Fruit fly (Drosophila melanogaster): Measurements from ENCODE around the gene IFT46.

Gene IFT46

dm6 chr2L:18566235-18567158 lies 49.4 kb downstream of the IFT46 start (continued):
- TF ChIP-seq Ptx1 (GFP tag; IDR thresholded peaks at IDR 0.05) (no peak), CG6813 (GFP tag; optimal IDR thresholded peaks at IDR 0.05) (no peak), CG3838 (GFP tag; optimal IDR thresholded peaks at IDR 0.05) (no peak), HmgD (GFP tag; optimal IDR thresholded peaks at IDR 0.05) (no peak), ap (GFP tag; IDR thresholded peaks at IDR 0.05) (no peak), Abd-B (GFP tag; optimal IDR thresholded peaks at IDR 0.05) (no peak), zf30C (GFP tag; optimal IDR thresholded peaks at IDR 0.05) (peak; percentile 46), CG5180 (GFP tag; optimal IDR thresholded peaks at IDR 0.05) (no peak), bab2 (GFP tag; optimal IDR thresholded peaks at IDR 0.05) (peak; percentile 37), Nf-YA (GFP tag; IDR thresholded peaks at IDR 0.05) (no peak), pros (GFP tag; optimal IDR thresholded peaks at IDR 0.05) (no peak), ase (GFP tag; IDR thresholded peaks at IDR 0.05) (no peak), CG17612 (GFP tag; IDR thresholded peaks at IDR 0.05) (no peak), CG14710 (tag; optimal IDR thresholded peaks at IDR 0.05) (peak; percentile 37), lmd (GFP tag; IDR thresholded peaks at IDR 0.05) (peak; percentile 30; the same call in 1 of the 2 replicates), hth (optimal IDR thresholded peaks at IDR 0.05) (no peak), CHES-1-like (GFP tag; optimal IDR thresholded peaks at IDR 0.05) (no peak), vnd (GFP tag; IDR thresholded peaks at IDR 0.05; ENCODE audit: partially characterized antibody) (0 out of 3 replicates have a peak, but pooled peaks have one; percentile 24), CG5953 (GFP tag; IDR thresholded peaks at IDR 0.05) (no peak), Rx (GFP tag; IDR thresholded peaks at IDR 0.05) (no peak), prd (optimal IDR thresholded peaks at IDR 0.05) (no peak), prd (GFP tag; IDR thresholded peaks at IDR 0.05) (no peak; the same call in 2 of the 3 replicates)

- no peak for TF ChIP-seq CrebB (tag; optimal IDR thresholded peaks at IDR 0.05)
- TF ChIP-seq Lpt (GFP tag; optimal IDR thresholded peaks at IDR 0.05): no peak
- peak; percentile 6 for TF ChIP-seq CG1603 (tag; optimal IDR thresholded peaks at IDR 0.05)
- 0 out of 3 replicates have a peak, but pooled peaks have one; percentile 23 for TF ChIP-seq CG2199 (GFP tag; IDR thresholded peaks at IDR 0.05)
- TF ChIP-seq Ets65A (GFP tag): no peak
- 0 out of 3 replicates have a peak, but pooled peaks have one; percentile 7 for TF ChIP-seq CG2889 (GFP tag; IDR thresholded peaks at IDR 0.05)
- TF ChIP-seq Rfx (GFP tag; IDR thresholded peaks at IDR 0.05): peak; percentile 47
- no peak for TF ChIP-seq ken (GFP tag; IDR thresholded peaks at IDR 0.05)
- TF ChIP-seq en (GFP tag; optimal IDR thresholded peaks at IDR 0.05): peak; percentile 12
- 0 out of 2 replicates have a peak, but pooled peaks have one; percentile 40 for TF ChIP-seq rib (GFP tag; IDR thresholded peaks at IDR 0.05)
- peak; percentile 13; the same call in 1 of the 2 replicates for TF ChIP-seq sim (GFP tag; IDR thresholded peaks at IDR 0.05)
- TF ChIP-seq Dek (tag; optimal IDR thresholded peaks at IDR 0.05): no peak
- no peak for TF ChIP-seq gsb-n (tag; optimal IDR thresholded peaks at IDR 0.05)
- peak; percentile 74 for TF ChIP-seq Med (GFP tag)
- TF ChIP-seq CG17385 (GFP tag; optimal IDR thresholded peaks at IDR 0.05): peak; percentile 8
- TF ChIP-seq CG16813 (GFP tag; IDR thresholded peaks at IDR 0.05; ENCODE audit: partially characterized antibody): no peak
- no peak for TF ChIP-seq slou (GFP tag; optimal IDR thresholded peaks at IDR 0.05)
- TF ChIP-seq Hmr (GFP tag; optimal IDR thresholded peaks at IDR 0.05): peak; percentile 18
- 0 out of 2 replicates have a peak, but pooled peaks have one; percentile 24 for TF ChIP-seq CG9932 (GFP tag; IDR thresholded peaks at IDR 0.05)
- no peak for TF ChIP-seq B-H1 (GFP tag; IDR thresholded peaks at IDR 0.05)
- no peak for TF ChIP-seq corto (GFP tag; optimal IDR thresholded peaks at IDR 0.05)
- 0 out of 3 replicates have a peak, but pooled peaks have one; percentile 21 for TF ChIP-seq CG11695 (GFP tag; IDR thresholded peaks at IDR 0.05)
- TF ChIP-seq sens (GFP tag): peak; percentile 77
- TF ChIP-seq HLH54F (GFP tag; optimal IDR thresholded peaks at IDR 0.05): no peak
- TF ChIP-seq crp (GFP tag; optimal IDR thresholded peaks at IDR 0.05): no peak
- peak; percentile 33 for TF ChIP-seq grau (tag; optimal IDR thresholded peaks at IDR 0.05)
- TF ChIP-seq bbx (GFP tag; IDR thresholded peaks at IDR 0.05; ENCODE audit: partially characterized antibody): no peak
- no peak for TF ChIP-seq CG17612 (GFP tag; IDR thresholded peaks at IDR 0.05)
- TF ChIP-seq gem (tag; optimal IDR thresholded peaks at IDR 0.05): no peak
These were observed 51.5 kb downstream of the IFT46 start for dm6 chr2L:18564417-18564816.
